Worm (Caenorhabditis elegans): ENCODE results near the gene D1005.6.

Gene D1005.6

DNA sequence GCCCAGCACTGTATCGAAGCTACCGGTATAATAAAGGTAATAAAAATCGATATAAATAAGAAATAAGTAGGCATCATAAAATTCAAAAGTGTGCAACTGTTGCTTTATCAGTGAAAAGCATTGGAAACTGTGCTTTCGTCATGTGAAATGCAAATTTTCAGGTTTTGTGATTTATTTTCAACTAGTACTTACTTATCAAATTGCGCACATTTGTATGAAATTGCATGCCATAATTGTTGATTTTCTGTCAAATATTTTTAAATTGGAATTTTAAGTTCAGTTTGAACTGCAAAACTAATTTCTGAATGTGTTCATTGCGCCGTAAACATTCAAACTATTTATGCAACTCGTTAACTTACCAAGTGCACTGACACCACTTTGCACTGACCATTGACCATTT, 21.1 kb upstream of the D1005.6 start, which contains the start of gene D1005.4:
D1005.4 (minus strand) TSS at position 101 of the 400 bp plus-strand sequence.
- no peak for TF ChIP-seq unc-39 (tag; optimal IDR thresholded peaks at IDR 0.05)
- no peak for TF ChIP-seq pha-4 (tag; optimal IDR thresholded peaks at IDR 0.05)
- TF ChIP-seq ceh-82 (tag; optimal IDR thresholded peaks at IDR 0.05) = no peak
- TF ChIP-seq ztf-4 (tag; optimal IDR thresholded peaks at IDR 0.05) = no peak
- TF ChIP-seq nhr-77 (tag; optimal IDR thresholded peaks at IDR 0.05) = no peak
- no peak for TF ChIP-seq jun-1 (tag; optimal IDR thresholded peaks at IDR 0.05)

DNA sequence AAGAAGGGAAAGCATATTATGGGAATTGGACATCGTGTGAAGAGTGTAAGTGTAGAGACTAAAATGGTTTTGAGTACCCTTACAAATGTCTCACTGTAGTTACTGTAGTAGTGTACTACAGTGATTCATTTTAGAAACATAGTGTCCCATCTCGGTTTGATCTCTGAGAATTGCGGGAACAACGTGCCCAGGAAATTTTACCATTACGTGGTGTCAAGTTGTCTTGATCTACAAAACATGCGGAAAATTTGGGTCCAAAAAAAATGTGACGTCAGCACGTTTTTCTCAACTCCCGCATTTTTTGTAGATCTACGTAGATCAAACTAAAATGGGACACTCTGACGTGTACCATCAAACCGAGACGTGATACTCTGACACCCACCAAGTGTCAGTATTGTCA, 18.6 kb upstream of the D1005.6 start:
- TF ChIP-seq nhr-43 (tag; optimal IDR thresholded peaks at IDR 0.05; ENCODE audit: poor library complexity, severe bottlenecking) = no peak
- TF ChIP-seq ZK546.5 (tag; optimal IDR thresholded peaks at IDR 0.05) = no peak
- no peak for TF ChIP-seq elt-2 (tag; optimal IDR thresholded peaks at IDR 0.05)
- TF ChIP-seq ceh-28 (tag; optimal IDR thresholded peaks at IDR 0.05) = no peak
- no peak for TF ChIP-seq daf-12 (tag; optimal IDR thresholded peaks at IDR 0.05)
- no peak for TF ChIP-seq egl-27 (tag; optimal IDR thresholded peaks at IDR 0.05)
- no peak for TF ChIP-seq ceh-82 (tag; optimal IDR thresholded peaks at IDR 0.05)
- no peak for TF ChIP-seq mml-1 (tag; optimal IDR thresholded peaks at IDR 0.05)
- no peak for TF ChIP-seq zag-1 (tag; optimal IDR thresholded peaks at IDR 0.05)
- TF ChIP-seq unc-62 (GFP tag; optimal IDR thresholded peaks at IDR 0.05) = no peak
- no peak for TF ChIP-seq elt-1 (tag; optimal IDR thresholded peaks at IDR 0.05)
- no peak for TF ChIP-seq elt-3 (tag; optimal IDR thresholded peaks at IDR 0.05)
- TF ChIP-seq unc-39 (tag; optimal IDR thresholded peaks at IDR 0.05) = no peak
- TF ChIP-seq aly-2 (tag; optimal IDR thresholded peaks at IDR 0.05) = no peak
- TF ChIP-seq ztf-4 (tag; optimal IDR thresholded peaks at IDR 0.05) = no peak
- no peak for TF ChIP-seq fos-1 (tag; optimal IDR thresholded peaks at IDR 0.05)
- TF ChIP-seq lin-15B (tag; optimal IDR thresholded peaks at IDR 0.05) = no peak

DNA sequence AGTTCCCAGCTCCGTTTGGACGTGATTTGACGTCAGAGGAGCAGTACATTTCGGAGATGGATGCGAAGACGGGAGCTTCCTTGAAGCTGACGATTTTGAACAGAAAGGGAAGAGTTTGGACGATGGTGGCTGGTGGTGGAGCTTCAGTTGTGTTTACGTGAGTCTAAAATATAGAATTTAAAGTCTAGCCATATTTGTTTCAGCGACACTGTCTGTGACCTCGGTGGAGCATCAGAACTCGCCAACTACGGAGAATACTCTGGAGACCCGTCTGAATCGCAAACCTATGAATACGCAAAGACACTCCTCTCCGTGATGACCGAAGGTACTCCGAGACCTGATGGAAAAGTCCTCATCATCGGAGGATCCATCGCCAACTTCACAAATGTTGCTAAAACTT, 16.0 kb upstream of the D1005.6 start:
- no peak for TF ChIP-seq egl-5 (tag; optimal IDR thresholded peaks at IDR 0.05)
- no peak for TF ChIP-seq fos-1 (tag; optimal IDR thresholded peaks at IDR 0.05)
- no peak for TF ChIP-seq pha-4 (tag; optimal IDR thresholded peaks at IDR 0.05)
- no peak for TF ChIP-seq jun-1 (tag; optimal IDR thresholded peaks at IDR 0.05)
- TF ChIP-seq ztf-4 (tag; optimal IDR thresholded peaks at IDR 0.05) = no peak
- no peak for TF ChIP-seq nhr-77 (tag; optimal IDR thresholded peaks at IDR 0.05)
- TF ChIP-seq nhr-28 (tag; optimal IDR thresholded peaks at IDR 0.05) = no peak
- no peak for TF ChIP-seq nhr-76 (tag; optimal IDR thresholded peaks at IDR 0.05)
- TF ChIP-seq skn-1 (tag; optimal IDR thresholded peaks at IDR 0.05) = no peak
- TF ChIP-seq ceh-82 (tag; optimal IDR thresholded peaks at IDR 0.05) = no peak
- TF ChIP-seq elt-2 (tag; optimal IDR thresholded peaks at IDR 0.05) = no peak
- TF ChIP-seq aly-2 (tag; optimal IDR thresholded peaks at IDR 0.05) = no peak

DNA sequence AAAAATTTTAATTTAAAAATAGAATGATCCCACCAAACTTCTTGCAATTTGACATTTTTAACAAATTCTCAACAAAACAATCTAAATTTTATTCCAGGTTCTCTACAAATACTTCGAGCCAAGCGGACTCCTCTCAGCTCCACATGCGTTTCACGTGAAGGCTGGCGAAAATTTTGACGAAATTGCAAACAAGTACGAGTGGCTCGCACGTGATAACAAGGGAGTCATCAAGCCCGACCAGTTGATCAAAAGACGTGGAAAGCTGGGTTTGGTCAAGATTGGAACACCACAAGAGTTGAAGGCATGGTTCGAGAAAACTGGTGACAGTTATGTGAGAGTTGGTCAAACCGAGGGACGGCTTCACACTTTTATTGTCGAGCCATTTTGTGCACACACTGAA, 15.0 kb upstream of the D1005.6 start:
- TF ChIP-seq ceh-9 (tag; optimal IDR thresholded peaks at IDR 0.05) (no peak), egl-27 (tag; optimal IDR thresholded peaks at IDR 0.05) (no peak), ZK546.5 (tag; optimal IDR thresholded peaks at IDR 0.05) (no peak), egl-5 (tag; optimal IDR thresholded peaks at IDR 0.05) (no peak), unc-39 (tag; optimal IDR thresholded peaks at IDR 0.05) (no peak), nhr-23 (tag; optimal IDR thresholded peaks at IDR 0.05) (no peak), mml-1 (tag; optimal IDR thresholded peaks at IDR 0.05) (peak; percentile 67), zag-1 (tag; optimal IDR thresholded peaks at IDR 0.05) (no peak), nhr-11 (tag; optimal IDR thresholded peaks at IDR 0.05) (no peak), unc-62 (GFP tag; optimal IDR thresholded peaks at IDR 0.05) (no peak), elt-2 (tag; optimal IDR thresholded peaks at IDR 0.05) (peak; percentile 19), nhr-76 (tag; optimal IDR thresholded peaks at IDR 0.05) (no peak), lin-15B (tag; optimal IDR thresholded peaks at IDR 0.05) (no peak), tbx-2 (tag; optimal IDR thresholded peaks at IDR 0.05) (no peak), sea-2 (GFP tag; optimal IDR thresholded peaks at IDR 0.05) (no peak), jun-1 (tag; optimal IDR thresholded peaks at IDR 0.05) (no peak), hmg-11 (tag; optimal IDR thresholded peaks at IDR 0.05) (no peak)

DNA sequence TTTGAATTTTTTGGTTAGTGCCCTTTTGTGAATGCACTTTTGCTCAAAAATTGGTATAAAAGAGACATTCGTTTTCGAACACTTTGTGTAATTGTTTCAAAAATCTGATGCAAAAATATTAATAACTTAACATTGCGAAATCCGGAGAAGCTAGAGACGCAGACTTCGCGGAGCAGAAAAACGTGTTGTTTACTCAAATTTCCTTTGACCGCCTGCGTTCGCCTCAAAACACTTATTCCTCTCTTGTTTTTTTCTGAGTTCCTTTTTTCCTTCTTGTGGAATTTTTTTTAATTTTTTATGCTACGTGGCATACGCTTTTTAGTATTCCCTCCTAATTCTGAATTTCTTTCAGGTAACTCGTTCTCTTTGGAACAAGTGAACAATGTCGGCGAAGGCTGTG, 14.6 kb upstream of the D1005.6 start, which contains the start of gene acly-1:
acly-1 (plus strand) TSS at position 353 of the 400 bp plus-strand sequence.
- TF ChIP-seq snpc-4 (tag; optimal IDR thresholded peaks at IDR 0.05) (peak; percentile 32), pha-4 (tag; optimal IDR thresholded peaks at IDR 0.05) (peak; percentile 72), fkh-2 (tag; optimal IDR thresholded peaks at IDR 0.05) (peak; percentile 3), fos-1 (tag; optimal IDR thresholded peaks at IDR 0.05) (no peak)
